Fruit fly (Drosophila melanogaster) whole organism, wandering third instar larva: ENCODE data around the gene jvl.

Source experiments
- Abd-B ChIP-seq: fragments of >200 bp; optimal IDR thresholded peaks from 2 replicates; lab custom pipeline; 2017; ENCODE audit warnings: missing biosample characterization, missing genetic modification characterization
- CG32264 ChIP-seq: fragments of 200-800 bp; sonication (Bioruptor generic); optimal IDR thresholded peaks from 2 replicates; lab custom pipeline; 2016; ENCODE audit warnings: missing biosample characterization, missing genetic modification characterization
- CG9705 ChIP-seq: fragments of 200-800 bp; sonication (Bioruptor generic); optimal IDR thresholded peaks from 2 replicates; lab custom pipeline; 2018; ENCODE audit warnings: missing biosample characterization, mild to moderate bottlenecking, missing genetic modification characterization
- CrebA ChIP-seq: fragments of 200-800 bp; sonication (Bioruptor generic); optimal IDR thresholded peaks from 2 replicates; lab custom pipeline; 2016; ENCODE audit warnings: missing biosample characterization, mild to moderate bottlenecking, missing genetic modification characterization, borderline replicate concordance
- Dfd ChIP-seq: fragments of >200 bp; optimal IDR thresholded peaks from 2 replicates; lab custom pipeline; 2017; ENCODE audit warnings: missing biosample characterization, missing genetic modification characterization
- Dif ChIP-seq: fragments of 200-275, 200-300 bp; sonication (Bioruptor generic); optimal IDR thresholded peaks from 2 replicates; lab custom pipeline; 2018; ENCODE audit warnings: missing biosample characterization, missing genetic modification characterization; ENCODE audit not compliant: partially characterized antibody
- GATAd ChIP-seq: sonication (Bioruptor generic); optimal IDR thresholded peaks from 2 replicates; lab custom pipeline; 2016; ENCODE audit warnings: missing biosample characterization, missing genetic modification characterization
- HLH106 ChIP-seq: fragments of 200-800 bp; optimal IDR thresholded peaks from 3 replicates; lab custom pipeline; 2019; ENCODE audit warnings: missing biosample characterization, mild to moderate bottlenecking, missing genetic modification characterization, moderate library complexity
- Hnf4 ChIP-seq: fragments of 200-800 bp; sonication (Bioruptor generic); optimal IDR thresholded peaks from 2 replicates; lab custom pipeline; 2016; ENCODE audit warnings: missing biosample characterization, mild to moderate bottlenecking, missing genetic modification characterization
- Hr78 ChIP-seq: fragments of >200 bp; optimal IDR thresholded peaks from 2 replicates; lab custom pipeline; 2017; ENCODE audit warnings: missing biosample characterization, missing genetic modification characterization
- Hr83 ChIP-seq: fragments of 200-300 bp; sonication (Bioruptor generic); optimal IDR thresholded peaks from 2 replicates; lab custom pipeline; 2016; ENCODE audit warnings: missing biosample characterization, mild to moderate bottlenecking, missing genetic modification characterization, moderate library complexity; ENCODE audit not compliant: poor library complexity, severe bottlenecking
- Jra ChIP-seq: sonication (Bioruptor generic); optimal IDR thresholded peaks from 2 replicates; lab custom pipeline; 2016; ENCODE audit warnings: missing biosample characterization, missing genetic modification characterization
- Mio ChIP-seq: sonication (Bioruptor generic); optimal IDR thresholded peaks from 2 replicates; lab custom pipeline; 2016; ENCODE audit warnings: missing biosample characterization, missing genetic modification characterization
- Myc ChIP-seq: fragments of >200 bp; optimal IDR thresholded peaks from 2 replicates; lab custom pipeline; 2017
- N ChIP-seq: fragments of >200 bp; optimal IDR thresholded peaks from 2 replicates; lab custom pipeline; 2018; ENCODE audit warnings: missing biosample characterization, missing external identifiers, missing genetic modification characterization
- OdsH ChIP-seq: fragments of 200-800 bp; sonication (Bioruptor generic); optimal IDR thresholded peaks from 2 replicates; lab custom pipeline; 2016; ENCODE audit warnings: missing biosample characterization, mild to moderate bottlenecking, missing genetic modification characterization
- Rel ChIP-seq, 2 experiments: fragments of 200-800 bp; sonication (Bioruptor generic) in 1 of 2; optimal IDR thresholded peaks; 2 replicates in 1 of 2; 3 replicates in 1 of 2; lab custom pipeline; 2016 to 2019; ENCODE audit warnings: mild to moderate bottlenecking in 2 of 2, missing biosample characterization in 2 of 2, missing genetic modification characterization in 2 of 2, moderate library complexity in 1 of 2
- Sp1 ChIP-seq: fragments of 200-800 bp; sonication (Bioruptor generic); optimal IDR thresholded peaks from 3 replicates; lab custom pipeline; 2019; ENCODE audit warnings: missing biosample characterization, mild to moderate bottlenecking, missing genetic modification characterization, moderate library complexity
- Vsx2 ChIP-seq: fragments of 200-300, 225-300 bp; sonication (Bioruptor generic); optimal IDR thresholded peaks from 2 replicates; lab custom pipeline; 2018; ENCODE audit warnings: missing biosample characterization, missing genetic modification characterization; ENCODE audit not compliant: partially characterized antibody
- br ChIP-seq: fragments of 200-800 bp; sonication (Bioruptor generic); optimal IDR thresholded peaks from 2 replicates; lab custom pipeline; 2016; ENCODE audit warnings: missing biosample characterization, missing genetic modification characterization
- brk ChIP-seq: fragments of 200-800 bp; sonication (Bioruptor generic); optimal IDR thresholded peaks from 2 replicates; lab custom pipeline; 2016; ENCODE audit warnings: missing biosample characterization, mild to moderate bottlenecking, missing genetic modification characterization
- dl ChIP-seq, 2 experiments: fragments of 175-275, 200-275 bp in 1 of 2; fragments of 200-275 bp in 1 of 2; sonication (Bioruptor generic); optimal IDR thresholded peaks; lab custom pipeline; 2018; ENCODE audit warnings: mild to moderate bottlenecking in 2 of 2, missing biosample characterization in 2 of 2, missing genetic modification characterization in 2 of 2, moderate library complexity in 2 of 2; ENCODE audit not compliant: partially characterized antibody in 2 of 2, insufficient read depth in 1 of 2
- dmrt93B ChIP-seq: fragments of 200-800 bp; sonication (Bioruptor generic); optimal IDR thresholded peaks from 2 replicates; lab custom pipeline; 2018; ENCODE audit warnings: missing biosample characterization, mild to moderate bottlenecking, missing genetic modification characterization
- dsf ChIP-seq: sonication (Bioruptor generic); optimal IDR thresholded peaks from 2 replicates; lab custom pipeline; 2016; ENCODE audit warnings: missing biosample characterization, missing genetic modification characterization, borderline replicate concordance
- ey ChIP-seq: fragments of 200-800 bp; sonication (Bioruptor generic); optimal IDR thresholded peaks from 2 replicates; lab custom pipeline; 2016; ENCODE audit warnings: missing biosample characterization, missing genetic modification characterization
- foxo ChIP-seq, 2 experiments: fragments of 200-800 bp; sonication (Bioruptor generic); optimal IDR thresholded peaks; 2 replicates in 1 of 2; 3 replicates in 1 of 2; lab custom pipeline; 2016 to 2017; ENCODE audit warnings: missing biosample characterization in 2 of 2, missing genetic modification characterization in 2 of 2
- fru ChIP-seq: fragments of 200-800 bp; sonication (Bioruptor generic); optimal IDR thresholded peaks from 3 replicates; lab custom pipeline; 2016; ENCODE audit warnings: missing biosample characterization, mild to moderate bottlenecking, missing genetic modification characterization
- h ChIP-seq: fragments of 200-800 bp; sonication (Bioruptor generic); optimal IDR thresholded peaks from 3 replicates; lab custom pipeline; 2016; ENCODE audit warnings: missing biosample characterization, mild to moderate bottlenecking, missing genetic modification characterization
- jim ChIP-seq: fragments of 175-275, 200-325 bp; sonication (Bioruptor generic); optimal IDR thresholded peaks from 2 replicates; lab custom pipeline; 2016; ENCODE audit warnings: missing biosample characterization, mild to moderate bottlenecking, missing genetic modification characterization
- lola ChIP-seq: fragments of >200 bp; optimal IDR thresholded peaks from 2 replicates; lab custom pipeline; 2017; ENCODE audit warnings: missing biosample characterization, missing genetic modification characterization
- pan ChIP-seq: fragments of >200 bp; optimal IDR thresholded peaks from 2 replicates; lab custom pipeline; 2017
- psq ChIP-seq: fragments of 200-800 bp; sonication (Bioruptor generic); optimal IDR thresholded peaks from 3 replicates; lab custom pipeline; 2017; ENCODE audit warnings: missing biosample characterization, mild to moderate bottlenecking, missing genetic modification characterization, moderate library complexity
- rgr ChIP-seq: fragments of 200-800 bp; sonication (Bioruptor generic); optimal IDR thresholded peaks from 3 replicates; lab custom pipeline; 2016; ENCODE audit warnings: missing biosample characterization, mild to moderate bottlenecking, missing genetic modification characterization
- sage ChIP-seq: fragments of 200-800 bp; sonication (Bioruptor generic); optimal IDR thresholded peaks from 2 replicates; lab custom pipeline; 2016; ENCODE audit warnings: missing biosample characterization, mild to moderate bottlenecking, missing genetic modification characterization
- sv ChIP-seq: fragments of 200-800 bp; sonication (Bioruptor generic); optimal IDR thresholded peaks from 3 replicates; lab custom pipeline; 2016; ENCODE audit warnings: missing biosample characterization, missing genetic modification characterization
- tai ChIP-seq: sonication (Bioruptor generic); optimal IDR thresholded peaks from 2 replicates; lab custom pipeline; 2016; ENCODE audit warnings: missing biosample characterization, missing genetic modification characterization
- usp ChIP-seq: fragments of >200 bp; optimal IDR thresholded peaks from 2 replicates; lab custom pipeline; 2017; ENCODE audit warnings: missing biosample characterization, missing genetic modification characterization
- woc ChIP-seq: sonication (Bioruptor generic); optimal IDR thresholded peaks from 2 replicates; lab custom pipeline; 2016; ENCODE audit warnings: missing biosample characterization, mild to moderate bottlenecking, missing genetic modification characterization

Gene jvl

DNA sequence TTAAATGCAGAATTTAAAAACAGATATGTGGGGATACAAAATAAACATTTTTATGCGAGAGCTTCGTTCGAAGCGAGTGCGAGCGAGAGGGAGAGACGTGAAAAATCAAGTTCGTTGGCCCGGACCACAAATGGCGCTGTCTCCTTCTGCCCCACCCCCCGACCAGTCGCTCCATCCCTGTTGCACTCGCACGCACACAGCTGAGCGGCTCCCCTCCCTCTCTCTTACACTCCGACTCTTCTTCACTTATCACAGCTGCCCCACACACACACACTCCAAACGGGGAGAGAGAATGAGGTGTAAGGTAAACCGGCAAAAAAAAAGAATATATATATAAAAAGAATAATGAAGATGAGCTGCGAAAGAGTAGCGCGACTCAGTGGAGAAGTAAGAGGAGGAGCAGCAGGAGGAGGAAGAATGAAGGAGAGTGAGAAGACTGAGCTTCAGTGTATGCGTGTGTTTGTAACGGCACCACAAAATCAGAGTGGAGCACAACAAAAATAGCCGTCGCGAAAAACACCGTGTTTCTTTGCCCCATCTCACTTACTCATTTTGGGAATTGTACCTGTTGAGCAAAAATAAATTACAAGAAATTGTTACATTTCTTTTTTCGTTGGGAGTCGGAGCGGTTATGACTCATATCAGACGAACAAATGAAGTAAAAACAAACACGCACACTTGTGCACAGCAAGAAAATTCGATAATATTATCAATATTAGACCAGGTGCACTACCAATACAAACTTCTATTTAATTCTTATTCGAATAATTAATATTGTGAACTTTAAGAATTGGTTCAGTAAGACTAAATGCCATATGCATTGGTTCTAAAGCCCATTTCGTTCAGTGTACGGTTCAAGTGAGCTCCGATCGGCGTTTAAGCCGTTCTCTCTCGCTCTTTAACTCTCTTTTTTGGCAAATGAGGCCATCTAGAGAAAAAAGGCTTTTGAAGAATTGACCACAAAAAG is 3.2 kb upstream of the jvl start (continued):
- TF ChIP-seq N (GFP tag; lab: Kevin White, UChicago) (no peak), CG9705 (GFP tag; lab: Kevin White, UChicago) (peak; percentile 86), Rel (GFP tag; optimal IDR thresholded peaks at IDR 0.05; lab: Kevin White, UChicago) (peak; percentile 56), Rel (tag; optimal IDR thresholded peaks at IDR 0.05; lab: Kevin White, UChicago) (peak; percentile 65), GATAd (GFP tag; lab: Kevin White, UChicago) (peak; percentile 46), Dfd (GFP tag; lab: Kevin White, UChicago) (no peak), foxo (GFP tag; optimal IDR thresholded peaks at IDR 0.05; lab: Kevin White, UChicago) (peak; percentile 72 to 98), brk (peak; percentile 84), pan (lab: Kevin White, UChicago) (no peak), fru (GFP tag; lab: Kevin White, UChicago) (peak; percentile 96), OdsH (peak; percentile 95)
- TF ChIP-seq, all 38 proteins: peak for 28

DNA sequence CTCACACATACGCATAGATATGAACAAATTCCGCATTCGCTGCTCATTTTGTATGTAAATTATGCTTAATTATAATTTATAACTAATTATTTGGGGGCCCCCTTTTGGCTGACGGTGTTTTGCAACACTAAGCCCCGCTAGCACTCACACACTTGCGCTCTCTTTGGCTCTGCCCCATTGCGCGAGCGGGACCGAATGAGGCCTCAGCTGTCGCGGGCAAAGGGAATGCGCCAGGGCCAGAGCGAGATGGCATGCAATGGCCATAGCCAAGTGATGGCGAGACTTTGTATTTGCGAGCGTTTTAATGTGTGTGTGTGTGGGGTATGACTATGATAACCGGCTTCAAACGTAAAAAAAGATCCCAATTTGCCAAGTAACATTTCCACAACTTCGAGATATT is 2.3 kb upstream of the jvl start:
- TF ChIP-seq Vsx2 (no peak), woc (GFP tag; lab: Kevin White, UChicago) (no peak), CrebA (GFP tag; lab: Kevin White, UChicago) (peak; percentile 50), usp (GFP tag; lab: Kevin White, UChicago) (no peak), OdsH (peak; percentile 0), CG9705 (GFP tag; lab: Kevin White, UChicago) (peak; percentile 34), dl (GFP tag; optimal IDR thresholded peaks at IDR 0.05; lab: Kevin White, UChicago; ENCODE audit: insufficient read depth in 1 of 2, partially characterized antibody in 2 of 2) (peak in 1 of 2 experiments; percentile 73), dsf (GFP tag; lab: Kevin White, UChicago) (no peak), brk (peak; percentile 29), psq (GFP tag; lab: Kevin White, UChicago) (no peak), fru (GFP tag; lab: Kevin White, UChicago) (peak; percentile 75), Mio (GFP tag; lab: Kevin White, UChicago) (no peak), br (GFP tag; lab: Kevin White, UChicago) (peak; percentile 66), Abd-B (GFP tag; lab: Kevin White, UChicago) (no peak), CG32264 (GFP tag; lab: Kevin White, UChicago) (peak; percentile 36), sv (GFP tag; lab: Kevin White, UChicago) (no peak), rgr (GFP tag; lab: Kevin White, UChicago) (peak; percentile 67), foxo (GFP tag; optimal IDR thresholded peaks at IDR 0.05; lab: Kevin White, UChicago) (no peak), N (GFP tag; lab: Kevin White, UChicago) (peak; percentile 13), tai (GFP tag; lab: Kevin White, UChicago) (no peak), pan (lab: Kevin White, UChicago) (no peak), Jra (GFP tag; lab: Kevin White, UChicago) (peak; percentile 70), HLH106 (tag; lab: Kevin White, UChicago) (peak; percentile 52), lola (GFP tag; lab: Kevin White, UChicago) (no peak), Dif (GFP tag; lab: Kevin White, UChicago) (peak; percentile 89), Hnf4 (GFP tag; lab: Kevin White, UChicago) (peak; percentile 43), Myc (lab: Kevin White, UChicago) (no peak), Hr83 (peak; percentile 90), dmrt93B (GFP tag; lab: Kevin White, UChicago) (no peak), jim (peak; percentile 59), h (GFP tag; lab: Kevin White, UChicago) (peak; percentile 53), Rel (GFP tag; optimal IDR thresholded peaks at IDR 0.05; lab: Kevin White, UChicago) (peak; percentile 29), Rel (tag; optimal IDR thresholded peaks at IDR 0.05; lab: Kevin White, UChicago) (peak; percentile 99), sage (GFP tag; lab: Kevin White, UChicago) (no peak), ey (no peak), Sp1 (GFP tag; lab: Kevin White, UChicago) (peak; percentile 35), GATAd (GFP tag; lab: Kevin White, UChicago) (no peak), Dfd (GFP tag; lab: Kevin White, UChicago) (no peak), Hr78 (GFP tag; lab: Kevin White, UChicago) (no peak)
- TF ChIP-seq, all 38 proteins: peak for 19
